Fruit fly (Drosophila melanogaster) Kc167 (cell line): ENCODE data around the gene L2HGDH.

Experiments used
- Myc ChIP-seq: fragments of >200 bp; optimal IDR thresholded peaks from 2 replicates; lab custom pipeline; 2017; ENCODE audit warnings: missing external identifiers
- Sin3A ChIP-seq: fragments of >200 bp; optimal IDR thresholded peaks from 2 replicates; lab custom pipeline; 2018; ENCODE audit warnings: missing external identifiers
- h ChIP-seq: fragments of >200 bp; optimal IDR thresholded peaks from 3 replicates; lab custom pipeline; 2018; ENCODE audit warnings: missing external identifiers
- insv ChIP-seq: fragments of >200 bp; optimal IDR thresholded peaks from 3 replicates; lab custom pipeline; 2018; ENCODE audit warnings: missing external identifiers
- psq ChIP-seq: fragments of >200 bp; optimal IDR thresholded peaks from 2 replicates; lab custom pipeline; 2017; ENCODE audit warnings: missing external identifiers
- ttk ChIP-seq: sonication (Bioruptor generic); optimal IDR thresholded peaks from 2 replicates; lab custom pipeline; 2017; ENCODE audit warnings: missing external identifiers

DNA sequence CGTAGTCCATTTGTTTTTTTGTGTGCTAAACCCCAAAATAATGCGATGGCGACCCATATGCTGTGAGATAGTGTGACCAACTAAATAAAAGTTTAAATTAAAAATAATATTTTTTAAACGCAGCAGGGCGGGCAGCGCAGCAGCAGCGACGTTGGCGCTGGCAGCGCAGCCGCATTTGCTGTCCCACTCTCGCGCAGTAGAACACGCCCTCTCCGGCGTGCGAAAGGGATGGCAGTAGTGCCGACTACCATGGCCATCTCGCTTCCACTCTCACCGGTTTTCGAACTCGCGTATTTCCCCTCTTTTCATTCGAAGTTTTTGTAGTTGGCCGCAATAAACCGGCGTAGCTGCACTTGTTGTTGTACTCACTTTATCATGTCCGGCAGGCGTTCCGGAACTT, 38.2 kb downstream of the L2HGDH start:
- TF ChIP-seq psq (lab: Kevin White, UChicago), result no peak
- no peak for TF ChIP-seq insv (lab: Kevin White, UChicago)
- no peak for TF ChIP-seq Myc
- no peak for TF ChIP-seq h (lab: Kevin White, UChicago)
- TF ChIP-seq Sin3A, result no peak
- TF ChIP-seq ttk (lab: Kevin White, UChicago), result no peak
